Worm (Caenorhabditis elegans) whole organism, L4 larva: ENCODE data around the gene asm-3.

ENCODE experiments used
- F26F4.8 ChIP-seq: fragments of 200-800 bp; sonication (Bioruptor generic); conservative IDR thresholded peaks from 2 replicates; pipeline ENCODE4 v1.3.6; 2022; ENCODE audit warnings: missing genetic modification characterization, missing compliant biosample characterization
- T26A8.4 ChIP-seq: fragments of 200-800 bp; sonication (Bioruptor generic); IDR thresholded peaks from 2 replicates; pipeline ENCODE4 v1.3.6; 2022; ENCODE audit warnings: missing genetic modification characterization, missing compliant biosample characterization
- Y105C5A.15 ChIP-seq: fragments of 200-800 bp; sonication (Bioruptor generic); IDR thresholded peaks from 2 replicates; pipeline ENCODE4 v1.3.6; 2022; ENCODE audit warnings: missing genetic modification characterization, missing compliant biosample characterization
- Y48G9A.11 ChIP-seq: fragments of 200-800 bp; sonication (Bioruptor generic); IDR thresholded peaks from 2 replicates; pipeline ENCODE4 v1.3.6; 2022; ENCODE audit warnings: missing genetic modification reagents, missing genetic modification characterization, missing compliant biosample characterization
- Y5F2A.4 ChIP-seq: fragments of 200-800 bp; sonication (Bioruptor generic); optimal IDR thresholded peaks from 2 replicates; lab custom pipeline; 2018; ENCODE audit warnings: mild to moderate bottlenecking, missing genetic modification characterization, missing compliant biosample characterization
- aha-1 ChIP-seq: fragments of 150-350 bp; peaks from one replicate; lab custom pipeline; 2014; ENCODE audit warnings: missing biosample characterization, missing genetic modification characterization
- dmd-9 ChIP-seq: fragments of 200-800 bp; sonication (Bioruptor generic); IDR thresholded peaks from 2 replicates; pipeline ENCODE4 v1.3.6; 2022; ENCODE audit warnings: missing genetic modification reagents, missing genetic modification characterization, missing compliant biosample characterization
- gei-8 ChIP-seq: fragments of 200-800 bp; sonication (Bioruptor generic); optimal IDR thresholded peaks from 2 replicates; lab custom pipeline; 2018; ENCODE audit warnings: mild to moderate bottlenecking, missing genetic modification characterization, missing compliant biosample characterization
- hif-1 ChIP-seq, 2 experiments: sonication (generic microtip); optimal IDR thresholded peaks; 2 replicates each; lab custom pipeline; 2016 to 2017; ENCODE audit warnings: missing compliant biosample characterization in 2 of 2, missing genetic modification characterization in 2 of 2, missing genetic modification reagents in 2 of 2, missing genotype in 2 of 2, mild to moderate bottlenecking in 1 of 2
- lin-29 ChIP-seq: fragments of 200-800 bp; sonication (Bioruptor generic); IDR thresholded peaks from 2 replicates; pipeline ENCODE4 v1.3.6; 2022; ENCODE audit warnings: missing genetic modification reagents, missing genetic modification characterization, missing compliant biosample characterization
- lir-3 ChIP-seq: sonication (generic microtip); optimal IDR thresholded peaks from 2 replicates; lab custom pipeline; 2016; ENCODE audit warnings: mild to moderate bottlenecking, missing genetic modification characterization, missing compliant biosample characterization
- madf-9 ChIP-seq: fragments of 200-800 bp; sonication (Bioruptor generic); conservative IDR thresholded peaks from 2 replicates; pipeline ENCODE4 v1.3.6; 2022; ENCODE audit warnings: missing genetic modification reagents, missing genetic modification characterization, missing compliant biosample characterization
- mxl-3 ChIP-seq: fragments of 200-800 bp; sonication (Bioruptor generic); optimal IDR thresholded peaks from 2 replicates; lab custom pipeline; 2018; ENCODE audit warnings: mild to moderate bottlenecking, missing genetic modification characterization, missing compliant biosample characterization
- nhr-11 ChIP-seq: fragments of 150-350 bp; optimal IDR thresholded peaks from 2 replicates; lab custom pipeline; 2014; ENCODE audit warnings: missing biosample characterization, missing genetic modification characterization
- nhr-28 ChIP-seq: fragments of 150-350 bp; optimal IDR thresholded peaks from 2 replicates; lab custom pipeline; 2014; ENCODE audit warnings: missing biosample characterization, missing genetic modification characterization
- nhr-42 ChIP-seq: fragments of 200-800 bp; sonication (Bioruptor generic); IDR thresholded peaks from 2 replicates; pipeline ENCODE4 v1.3.6; 2022; ENCODE audit warnings: missing genetic modification characterization, missing compliant biosample characterization
- nhr-48 ChIP-seq: sonication (generic microtip); optimal IDR thresholded peaks from 2 replicates; lab custom pipeline; 2016; ENCODE audit warnings: mild to moderate bottlenecking, missing genetic modification characterization, missing compliant biosample characterization
- rbr-2 ChIP-seq: sonication (generic microtip); optimal IDR thresholded peaks from 2 replicates; lab custom pipeline; 2016; ENCODE audit warnings: missing genotype, missing genetic modification characterization, missing compliant biosample characterization
- tag-97 ChIP-seq: fragments of 200-800 bp; sonication (Bioruptor generic); IDR thresholded peaks from 2 replicates; pipeline ENCODE4 v1.3.6; 2022; ENCODE audit warnings: missing genetic modification characterization, missing compliant biosample characterization
- zfp-3 ChIP-seq: fragments of 200-800 bp; sonication (Bioruptor generic); conservative IDR thresholded peaks from 2 replicates; pipeline ENCODE4 v1.3.6; 2022; ENCODE audit warnings: missing genetic modification reagents, missing genetic modification characterization, missing compliant biosample characterization
- zip-2 ChIP-seq: fragments of 150-350 bp; optimal IDR thresholded peaks from 2 replicates; lab custom pipeline; 2014; ENCODE audit warnings: missing biosample characterization, missing genetic modification characterization

asm-3 gene

ce11 chrIV:497155-497554, 26.5 kb downstream of the asm-3 start:
- TF ChIP-seq mxl-3 (GFP tag; lab: Kevin White, UChicago): no peak
- TF ChIP-seq gei-8 (GFP tag; lab: Kevin White, UChicago): no peak
- TF ChIP-seq Y105C5A.15 (GFP tag; lab: Robert Waterston, UW): no peak
- no peak for TF ChIP-seq nhr-11 (tag; lab: Kevin White, UChicago)
- TF ChIP-seq Y5F2A.4 (GFP tag; lab: Kevin White, UChicago): no peak
- TF ChIP-seq hif-1 (tag; optimal IDR thresholded peaks at IDR 0.05; lab: Kevin White, UChicago): no peak
- no peak for TF ChIP-seq lir-3 (tag; lab: Kevin White, UChicago)
- no peak for TF ChIP-seq rbr-2 (tag; lab: Kevin White, UChicago)
- TF ChIP-seq nhr-28 (tag; lab: Kevin White, UChicago): no peak
- no peak for TF ChIP-seq Y48G9A.11 (GFP tag; lab: Robert Waterston, UW)

ce11 chrIV:484768-485167, 38.8 kb downstream of the asm-3 start:
- TF ChIP-seq tag-97 (GFP tag; lab: Robert Waterston, UW) (no peak), gei-8 (GFP tag; lab: Kevin White, UChicago) (no peak), zip-2 (no peak), zfp-3 (GFP tag; lab: Robert Waterston, UW) (no peak), Y5F2A.4 (GFP tag; lab: Kevin White, UChicago) (no peak), F26F4.8 (GFP tag; lab: Robert Waterston, UW) (no peak), madf-9 (GFP tag; lab: Robert Waterston, UW) (no peak), lin-29 (GFP tag; lab: Robert Waterston, UW) (no peak), T26A8.4 (GFP tag; lab: Robert Waterston, UW) (no peak)

- peak; percentile 70 for TF ChIP-seq aha-1 (tag; lab: Kevin White, UChicago)
- TF ChIP-seq nhr-48 (tag; lab: Kevin White, UChicago): no peak
- TF ChIP-seq hif-1 (tag; optimal IDR thresholded peaks at IDR 0.05; lab: Kevin White, UChicago): peak in 1 of 2 experiments; percentile 89
- TF ChIP-seq dmd-9 (GFP tag; lab: Robert Waterston, UW): no peak
These were observed 39.6 kb downstream of the asm-3 start for ce11 chrIV:484004-484403.

ce11 chrIV:481067-481466, 42.5 kb downstream of the asm-3 start, which contains the start of gene npr-37:
npr-37 (minus strand) TSS chrIV:481167.
- peak; percentile 15 for TF ChIP-seq aha-1 (tag; lab: Kevin White, UChicago)
- TF ChIP-seq nhr-42 (GFP tag; lab: Robert Waterston, UW): no peak
